Fruit fly (Drosophila melanogaster): ENCODE data around the gene hdm.

DNA sequence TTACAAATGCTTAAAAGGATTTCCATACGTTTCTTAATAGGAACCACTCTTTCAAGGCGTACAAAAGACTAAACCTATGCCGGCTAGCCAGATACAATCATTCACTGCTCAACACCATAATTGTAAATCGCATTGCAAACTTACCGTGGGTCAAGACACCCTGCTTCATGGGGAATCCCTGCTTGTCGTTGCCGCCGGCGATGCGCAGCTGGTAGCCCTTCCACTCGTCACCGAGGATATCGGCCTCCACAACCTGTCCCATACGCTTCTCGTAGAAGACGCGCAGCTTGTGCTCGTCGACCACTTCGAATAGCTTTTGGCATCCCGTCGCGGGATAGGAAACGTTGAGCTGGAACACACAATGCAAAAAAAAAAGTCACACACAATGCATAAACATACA, 19.3 kb downstream of the hdm start:
- TF ChIP-seq insv (optimal IDR thresholded peaks at IDR 0.05) (no peak), psq (optimal IDR thresholded peaks at IDR 0.05) (no peak), Myc (optimal IDR thresholded peaks at IDR 0.05) (no peak), Sin3A (optimal IDR thresholded peaks at IDR 0.05) (no peak), h (optimal IDR thresholded peaks at IDR 0.05) (no peak), ttk (optimal IDR thresholded peaks at IDR 0.05) (no peak)

All from Kc167 (cell line).